Fruit fly (Drosophila melanogaster) whole organism, embryonic: ENCODE measurements around the gene brat.

ENCODE experiments used
- Abd-B ChIP-seq: fragments of 200-800 bp; sonication (Bioruptor generic); optimal IDR thresholded peaks from 2 replicates; lab custom pipeline; 2018; ENCODE audit warnings: missing biosample characterization, mild to moderate bottlenecking, missing genetic modification characterization, moderate library complexity
- BEAF-32 ChIP-seq: fragments of 200-800 bp; sonication (Bioruptor generic); optimal IDR thresholded peaks from 3 replicates; lab custom pipeline; 2017; ENCODE audit warnings: missing biosample characterization, missing genetic modification characterization, mild to moderate bottlenecking, moderate library complexity, missing genetic modification reagents
- C15 ChIP-seq: fragments of 200-800 bp; sonication (Bioruptor generic); IDR thresholded peaks from 3 replicates; pipeline ENCODE4 v1.3.6; 2022; ENCODE audit warnings: missing biosample characterization, missing genetic modification characterization
- CG11560 ChIP-seq: fragments of 200-800 bp; sonication (Bioruptor generic); IDR thresholded peaks from 3 replicates; pipeline ENCODE4 v1.3.6; 2022; ENCODE audit warnings: missing biosample characterization, missing genetic modification characterization
- CG17328 ChIP-seq: fragments of 200-800 bp; sonication (Bioruptor generic); IDR thresholded peaks from 2 replicates; pipeline ENCODE4 v1.3.6; 2022; ENCODE audit warnings: missing biosample characterization, missing genetic modification characterization
- CG17385 ChIP-seq: fragments of 200-800 bp; sonication (Bioruptor generic); optimal IDR thresholded peaks from 3 replicates; lab custom pipeline; 2018; ENCODE audit warnings: missing biosample characterization, mild to moderate bottlenecking, missing genetic modification characterization
- CG2889 ChIP-seq: fragments of 200-800 bp; sonication (Bioruptor generic); IDR thresholded peaks from 3 replicates; pipeline ENCODE4 v1.3.6; 2022; ENCODE audit warnings: missing biosample characterization, missing genetic modification characterization
- CG32767 ChIP-seq: fragments of 200-800 bp; sonication (Bioruptor generic); IDR thresholded peaks from 2 replicates; pipeline ENCODE4 v1.3.6; 2022; ENCODE audit warnings: missing biosample characterization, missing genetic modification characterization
- CG32772 ChIP-seq: fragments of 200-800 bp; sonication (Bioruptor generic); IDR thresholded peaks from 2 replicates; pipeline ENCODE4 v1.3.6; 2022; ENCODE audit warnings: missing biosample characterization, missing genetic modification characterization
- CG33557 ChIP-seq: fragments of 200-800 bp; sonication (Bioruptor generic); optimal IDR thresholded peaks from 2 replicates; lab custom pipeline; 2019; ENCODE audit warnings: missing biosample characterization, mild to moderate bottlenecking, missing genetic modification characterization, moderate library complexity
- CG4328 ChIP-seq: fragments of 200-800 bp; sonication (Bioruptor generic); optimal IDR thresholded peaks from 3 replicates; lab custom pipeline; 2017; ENCODE audit warnings: missing biosample characterization, missing genetic modification reagents, missing genetic modification characterization
- CG4617 ChIP-seq: fragments of 200-800 bp; sonication (Bioruptor generic); optimal IDR thresholded peaks from 3 replicates; lab custom pipeline; 2016; ENCODE audit warnings: missing biosample characterization, missing genetic modification characterization, borderline replicate concordance
- CG6254 ChIP-seq: fragments of 200-800 bp; sonication (Bioruptor generic); optimal IDR thresholded peaks from 3 replicates; lab custom pipeline; 2017; ENCODE audit warnings: mild to moderate bottlenecking, missing biosample characterization, missing genetic modification reagents, missing genetic modification characterization
- CG6683 ChIP-seq: fragments of 200-800 bp; sonication (Bioruptor generic); optimal IDR thresholded peaks from 2 replicates; lab custom pipeline; 2017; ENCODE audit warnings: missing biosample characterization, mild to moderate bottlenecking, missing genetic modification characterization, missing genetic modification reagents
- CG7357 ChIP-seq: fragments of 200-800 bp; sonication (Bioruptor generic); IDR thresholded peaks from 3 replicates; pipeline ENCODE4 v1.3.6; 2022; ENCODE audit warnings: missing biosample characterization, missing genetic modification characterization
- CG8765 ChIP-seq: fragments of 200-800 bp; sonication (Bioruptor generic); IDR thresholded peaks from 2 replicates; pipeline ENCODE4 v1.3.6; 2022; ENCODE audit warnings: missing biosample characterization, missing genetic modification characterization
- CG8924 ChIP-seq: fragments of 200-800 bp; optimal IDR thresholded peaks from 3 replicates; lab custom pipeline; 2019; ENCODE audit warnings: missing biosample characterization, mild to moderate bottlenecking, missing genetic modification characterization, moderate library complexity
- CG9932 ChIP-seq: fragments of 200-800 bp; sonication (Bioruptor generic); IDR thresholded peaks from 2 replicates; pipeline ENCODE4 v1.3.6; 2022; ENCODE audit warnings: missing biosample characterization, missing genetic modification characterization
- CrebB ChIP-seq: fragments of 200-800 bp; sonication (Bioruptor generic); optimal IDR thresholded peaks from 3 replicates; lab custom pipeline; 2018; ENCODE audit warnings: missing biosample characterization, mild to moderate bottlenecking, missing genetic modification characterization
- D19B ChIP-seq: fragments of 200-800 bp; sonication (Bioruptor generic); optimal IDR thresholded peaks from 2 replicates; lab custom pipeline; 2017; ENCODE audit warnings: missing biosample characterization, mild to moderate bottlenecking, missing genetic modification characterization
- Ets97D ChIP-seq: fragments of 200-800 bp; sonication (Bioruptor generic); optimal IDR thresholded peaks from 3 replicates; lab custom pipeline; 2016; ENCODE audit warnings: missing biosample characterization, missing genetic modification characterization
- Fer1 ChIP-seq: fragments of 200-800 bp; sonication (Bioruptor generic); optimal IDR thresholded peaks from 2 replicates; lab custom pipeline; 2017; ENCODE audit warnings: missing biosample characterization, mild to moderate bottlenecking, missing genetic modification characterization
- Fer2 ChIP-seq: fragments of 200-800 bp; sonication (Bioruptor generic); optimal IDR thresholded peaks from 2 replicates; lab custom pipeline; 2018; ENCODE audit warnings: missing biosample characterization, mild to moderate bottlenecking, missing genetic modification characterization, moderate library complexity
- H15 ChIP-seq: fragments of 200-800 bp; sonication (Bioruptor generic); IDR thresholded peaks from 3 replicates; pipeline ENCODE4 v1.3.6; 2022; ENCODE audit warnings: missing biosample characterization, missing genetic modification characterization
- Kr ChIP-seq: fragments of 200-800 bp; sonication (Bioruptor generic); optimal IDR thresholded peaks from 2 replicates; lab custom pipeline; 2017; ENCODE audit warnings: missing biosample characterization, mild to moderate bottlenecking, missing genetic modification characterization
- Lim3 ChIP-seq: fragments of 200-800 bp; sonication (Bioruptor generic); IDR thresholded peaks from 2 replicates; pipeline ENCODE4 v1.3.6; 2022; ENCODE audit warnings: missing biosample characterization, missing genetic modification characterization
- Mrtf ChIP-seq: fragments of 200-800 bp; sonication (Bioruptor generic); IDR thresholded peaks from 3 replicates; pipeline ENCODE4 v1.3.6; 2022; ENCODE audit warnings: missing biosample characterization, missing genetic modification characterization
- Nf-YA ChIP-seq: fragments of 200-800 bp; sonication (Bioruptor generic); IDR thresholded peaks from 2 replicates; pipeline ENCODE4 v1.3.6; 2022; ENCODE audit warnings: missing biosample characterization, missing genetic modification characterization
- Pdp1 ChIP-seq, 2 experiments: fragments of 200-800 bp; sonication (Bioruptor generic); optimal IDR thresholded peaks; 3 replicates each; lab custom pipeline; 2016; ENCODE audit warnings: missing biosample characterization in 2 of 2, missing genetic modification characterization in 2 of 2, mild to moderate bottlenecking in 1 of 2, moderate library complexity in 1 of 2
- aop ChIP-seq: fragments of 200-800 bp; sonication (Bioruptor generic); IDR thresholded peaks from 2 replicates; pipeline ENCODE4 v1.3.6; 2022; ENCODE audit warnings: missing biosample characterization, missing genetic modification characterization
- chif ChIP-seq, 2 experiments: fragments of 200-800 bp; sonication (Bioruptor generic); optimal IDR thresholded peaks; 3 replicates each; lab custom pipeline; 2016; ENCODE audit warnings: missing biosample characterization in 2 of 2, missing genetic modification characterization in 2 of 2
- chm ChIP-seq: fragments of 200-800 bp; sonication (Bioruptor generic); IDR thresholded peaks from 2 replicates; pipeline ENCODE4 v1.3.6; 2022; ENCODE audit warnings: missing biosample characterization, missing genetic modification characterization
- dimm ChIP-seq: fragments of 200-800 bp; sonication (Bioruptor generic); IDR thresholded peaks from 2 replicates; pipeline ENCODE4 v1.3.6; 2022; ENCODE audit warnings: missing biosample characterization, missing genetic modification characterization
- en ChIP-seq: fragments of 200-800 bp; sonication (Bioruptor generic); optimal IDR thresholded peaks from 2 replicates; lab custom pipeline; 2016; ENCODE audit warnings: missing biosample characterization, missing genetic modification characterization
- ewg ChIP-seq: fragments of 200-800 bp; sonication (Bioruptor generic); optimal IDR thresholded peaks from 3 replicates; lab custom pipeline; 2017; ENCODE audit warnings: mild to moderate bottlenecking, missing biosample characterization, missing genetic modification reagents, missing genetic modification characterization
- fd102C ChIP-seq: fragments of 200-800 bp; sonication (Bioruptor generic); optimal IDR thresholded peaks from 2 replicates; lab custom pipeline; 2018; ENCODE audit warnings: missing biosample characterization, mild to moderate bottlenecking, missing genetic modification characterization, moderate library complexity
- fd64A ChIP-seq: fragments of 200-800 bp; sonication (Bioruptor generic); optimal IDR thresholded peaks from 3 replicates; lab custom pipeline; 2018; ENCODE audit warnings: missing biosample characterization, mild to moderate bottlenecking, missing genetic modification characterization
- ftz-f1 ChIP-seq: fragments of 200-800 bp; sonication (Bioruptor generic); optimal IDR thresholded peaks from 2 replicates; lab custom pipeline; 2016; ENCODE audit warnings: missing biosample characterization, missing genetic modification characterization
- gcm ChIP-seq: fragments of 200-800 bp; sonication (Bioruptor generic); optimal IDR thresholded peaks from 2 replicates; lab custom pipeline; 2019; ENCODE audit warnings: missing biosample characterization, mild to moderate bottlenecking, missing genetic modification characterization, moderate library complexity
- hbn ChIP-seq: fragments of 200-800 bp; sonication (Bioruptor generic); IDR thresholded peaks from 2 replicates; pipeline ENCODE4 v1.3.6; 2022; ENCODE audit warnings: missing biosample characterization, missing genetic modification characterization; ENCODE audit not compliant: partially characterized antibody
- lola ChIP-seq, 3 experiments: fragments of >200 bp in 2 of 3; fragments of 200-800 bp in 1 of 3; sonication (Bioruptor generic) in 1 of 3; optimal IDR thresholded peaks; 2 replicates each; lab custom pipeline; 2017 to 2019; ENCODE audit warnings: missing biosample characterization in 3 of 3, missing genetic modification characterization in 3 of 3, mild to moderate bottlenecking in 1 of 3, moderate library complexity in 1 of 3
- mam ChIP-seq: fragments of 200-800 bp; sonication (Bioruptor generic); optimal IDR thresholded peaks from 3 replicates; lab custom pipeline; 2016; ENCODE audit warnings: missing biosample characterization, missing genetic modification characterization
- pfk ChIP-seq: fragments of 200-800 bp; sonication (Bioruptor generic); optimal IDR thresholded peaks from 2 replicates; lab custom pipeline; 2018; ENCODE audit warnings: missing biosample characterization, mild to moderate bottlenecking, missing genetic modification characterization, moderate library complexity
- sc ChIP-seq, 3 experiments: fragments of >200 bp in 2 of 3; fragments of 200-800 bp in 1 of 3; sonication (Bioruptor generic) in 1 of 3; optimal IDR thresholded peaks; 2 replicates in 2 of 3; 3 replicates in 1 of 3; lab custom pipeline; 2017; ENCODE audit warnings: mild to moderate bottlenecking in 1 of 3, missing biosample characterization in 1 of 3, missing genetic modification characterization in 1 of 3, missing genetic modification reagents in 1 of 3
- seq ChIP-seq: fragments of 200-800 bp; sonication (Bioruptor generic); IDR thresholded peaks from 2 replicates; pipeline ENCODE4 v1.3.6; 2022; ENCODE audit warnings: missing biosample characterization, missing genetic modification characterization
- stwl ChIP-seq: fragments of 200-800 bp; sonication (Bioruptor generic); optimal IDR thresholded peaks from 3 replicates; lab custom pipeline; 2018; ENCODE audit warnings: missing biosample characterization, mild to moderate bottlenecking, missing genetic modification characterization, moderate library complexity
- toy ChIP-seq: fragments of 200-800 bp; sonication (Bioruptor generic); IDR thresholded peaks from 2 replicates; pipeline ENCODE4 v1.3.6; 2022; ENCODE audit warnings: missing biosample characterization, missing genetic modification characterization
- usp ChIP-seq: fragments of >200 bp; optimal IDR thresholded peaks from 2 replicates; lab custom pipeline; 2017; ENCODE audit warnings: missing biosample characterization, missing genetic modification characterization
- zen ChIP-seq: fragments of 200-800 bp; sonication (Bioruptor generic); optimal IDR thresholded peaks from 3 replicates; lab custom pipeline; 2018; ENCODE audit warnings: missing biosample characterization, mild to moderate bottlenecking, missing genetic modification characterization, moderate library complexity

The brat gene

dm6 chr2L:19141435-19142126 lies 8.0 kb downstream of the brat start (continued):
- TF ChIP-seq CG17385 (peak; percentile 50), chm (no peak), toy (no peak), CG8924 (peak; percentile 86), en (GFP tag; lab: Kevin White, UChicago) (peak; percentile 65), CG32767 (peak; percentile 20; the same call in 1 of the 2 replicates), CG9932 (GFP tag; lab: Robert Waterston, UW) (peak; percentile 46; the same call in 1 of the 2 replicates), aop (GFP tag; lab: Robert Waterston, UW) (no peak), CG7357 (GFP tag; lab: Robert Waterston, UW) (no peak), hbn (GFP tag; lab: Robert Waterston, UW) (no peak), H15 (no peak), BEAF-32 (GFP tag; lab: Kevin White, UChicago) (no peak), ftz-f1 (GFP tag; lab: Kevin White, UChicago) (no peak), fd102C (GFP tag; lab: Kevin White, UChicago) (no peak), CG4617 (GFP tag; lab: Kevin White, UChicago) (no peak), Fer1 (peak; percentile 75), sc (optimal IDR thresholded peaks at IDR 0.05; lab: Kevin White, UChicago) (no peak), sc (GFP tag; optimal IDR thresholded peaks at IDR 0.05; lab: Kevin White, UChicago) (peak; percentile 55), Fer2 (peak; percentile 32), CG2889 (GFP tag; lab: Robert Waterston, UW) (peak; percentile 57; the same call in 1 of the 3 replicates), zen (peak; percentile 46), CG17328 (GFP tag; lab: Robert Waterston, UW) (peak; percentile 44), dimm (GFP tag; lab: Robert Waterston, UW) (no peak), CG11560 (no peak), lola (GFP tag; optimal IDR thresholded peaks at IDR 0.05; lab: Kevin White, UChicago) (peak in 1 of 3 experiments; percentile 86), Pdp1 (GFP tag; optimal IDR thresholded peaks at IDR 0.05; lab: Kevin White, UChicago) (peak; percentile 64 to 80), CG4328 (GFP tag; lab: Kevin White, UChicago) (peak; percentile 41), C15 (GFP tag; lab: Robert Waterston, UW) (no peak), CG8765 (GFP tag; lab: Robert Waterston, UW) (no peak), fd64A (peak; percentile 36), stwl (no peak), CrebB (peak; percentile 48), D19B (GFP tag; lab: Kevin White, UChicago) (peak; percentile 72), CG6254 (GFP tag; lab: Kevin White, UChicago) (peak; percentile 65), Mrtf (GFP tag; lab: Robert Waterston, UW) (0 out of 3 replicates have a peak, but pooled peaks have one; percentile 43), Lim3 (no peak), Kr (no peak), ewg (GFP tag; lab: Kevin White, UChicago) (peak; percentile 51), mam (GFP tag; lab: Kevin White, UChicago) (peak; percentile 56), CG33557 (GFP tag; lab: Kevin White, UChicago) (peak; percentile 72), pfk (GFP tag; lab: Kevin White, UChicago) (no peak), Abd-B (GFP tag; lab: Kevin White, UChicago) (peak; percentile 25), CG32772 (GFP tag; lab: Robert Waterston, UW) (no peak), Nf-YA (GFP tag; lab: Robert Waterston, UW) (no peak), seq (GFP tag; lab: Robert Waterston, UW) (no peak), CG6683 (GFP tag; lab: Kevin White, UChicago) (peak; percentile 30), usp (GFP tag; lab: Kevin White, UChicago) (no peak), chif (GFP tag; optimal IDR thresholded peaks at IDR 0.05; lab: Kevin White, UChicago) (peak; percentile 61 to 65), Ets97D (GFP tag; lab: Kevin White, UChicago) (peak; percentile 7), gcm (GFP tag; lab: Kevin White, UChicago) (peak; percentile 67)
